Fruit fly (Drosophila melanogaster) whole organism, pupa: ENCODE measurements around the gene DIP-alpha.

Source experiments
- CG10348 ChIP-seq: fragments of 200-800 bp; sonication (Bioruptor generic); IDR thresholded peaks from 2 replicates; pipeline ENCODE4 v1.3.6; 2022; ENCODE audit warnings: missing biosample characterization, missing genetic modification characterization
- CG12605 ChIP-seq: fragments of 200-800 bp; sonication (Bioruptor generic); IDR thresholded peaks from 2 replicates; pipeline ENCODE4 v1.3.6; 2022; ENCODE audit warnings: missing biosample characterization, missing genetic modification characterization
- CG13204 ChIP-seq: fragments of 200-800 bp; sonication (Bioruptor generic); optimal IDR thresholded peaks from 2 replicates; lab custom pipeline; 2018; ENCODE audit warnings: missing biosample characterization, mild to moderate bottlenecking, missing genetic modification characterization, moderate library complexity
- CG14655 ChIP-seq: fragments of 200-800 bp; sonication (Bioruptor generic); optimal IDR thresholded peaks from 3 replicates; lab custom pipeline; 2017; ENCODE audit warnings: mild to moderate bottlenecking, missing biosample characterization, missing genetic modification reagents, missing genetic modification characterization
- CG15710 ChIP-seq: fragments of 200-800 bp; sonication (Bioruptor generic); optimal IDR thresholded peaks from 2 replicates; lab custom pipeline; 2018; ENCODE audit warnings: missing biosample characterization, mild to moderate bottlenecking, missing genetic modification characterization, moderate library complexity
- CG17806 ChIP-seq: fragments of 200-800 bp; sonication (Bioruptor generic); optimal IDR thresholded peaks from 2 replicates; lab custom pipeline; 2018; ENCODE audit warnings: missing biosample characterization, mild to moderate bottlenecking, missing genetic modification characterization, moderate library complexity
- CG32121 ChIP-seq: fragments of 200-800 bp; sonication (Bioruptor generic); IDR thresholded peaks from 2 replicates; pipeline ENCODE4 v1.3.6; 2022; ENCODE audit warnings: missing biosample characterization, missing genetic modification characterization
- CG34367 ChIP-seq: fragments of 200-800 bp; sonication (Bioruptor generic); optimal IDR thresholded peaks from 2 replicates; lab custom pipeline; 2018; ENCODE audit warnings: missing biosample characterization, mild to moderate bottlenecking, missing genetic modification characterization
- CG4496 ChIP-seq: fragments of 200-800 bp; sonication (Bioruptor generic); IDR thresholded peaks from 3 replicates; pipeline ENCODE4 v1.3.6; 2022; ENCODE audit warnings: missing biosample characterization, missing genetic modification characterization
- CG8159 ChIP-seq: fragments of 200-800 bp; sonication (Bioruptor generic); optimal IDR thresholded peaks from 3 replicates; lab custom pipeline; 2018; ENCODE audit warnings: missing biosample characterization, mild to moderate bottlenecking, missing genetic modification characterization, moderate library complexity
- CG8301 ChIP-seq: fragments of 200-800 bp; sonication (Bioruptor generic); optimal IDR thresholded peaks from 2 replicates; lab custom pipeline; 2018; ENCODE audit warnings: missing biosample characterization, mild to moderate bottlenecking, missing genetic modification characterization
- CG9948 ChIP-seq: fragments of 200-800 bp; sonication (Bioruptor generic); optimal IDR thresholded peaks from 2 replicates; lab custom pipeline; 2018; ENCODE audit warnings: missing biosample characterization, mild to moderate bottlenecking, missing genetic modification characterization, moderate library complexity
- D1 ChIP-seq: fragments of 200-800 bp; sonication (Bioruptor generic); optimal IDR thresholded peaks from 2 replicates; lab custom pipeline; 2018; ENCODE audit warnings: missing biosample characterization, mild to moderate bottlenecking, missing genetic modification characterization, moderate library complexity
- EcR ChIP-seq: fragments of 200-800 bp; sonication (Bioruptor generic); optimal IDR thresholded peaks from 3 replicates; lab custom pipeline; 2019; ENCODE audit warnings: missing biosample characterization, missing genetic modification characterization, mild to moderate bottlenecking, moderate library complexity, missing genetic modification reagents
- Ets98B ChIP-seq: fragments of 200-800 bp; sonication (Bioruptor generic); IDR thresholded peaks from 2 replicates; pipeline ENCODE4 v1.3.6; 2022; ENCODE audit warnings: missing biosample characterization, missing genetic modification characterization
- Pif1A ChIP-seq: fragments of 200-800 bp; sonication (Bioruptor generic); optimal IDR thresholded peaks from 3 replicates; lab custom pipeline; 2016; ENCODE audit warnings: missing biosample characterization, missing genetic modification characterization
- Pif1B ChIP-seq: fragments of 200-800 bp; sonication (Bioruptor generic); optimal IDR thresholded peaks from 3 replicates; lab custom pipeline; 2016; ENCODE audit warnings: missing biosample characterization, missing genetic modification characterization
- Snoo ChIP-seq: fragments of 200-800 bp; sonication (Bioruptor generic); optimal IDR thresholded peaks from 3 replicates; lab custom pipeline; 2017; ENCODE audit warnings: missing biosample characterization, mild to moderate bottlenecking, missing genetic modification characterization, inconsistent platforms
- fd96Ca ChIP-seq: fragments of 200-800 bp; sonication (Bioruptor generic); IDR thresholded peaks from 3 replicates; pipeline ENCODE4 v1.3.6; 2022; ENCODE audit warnings: missing biosample characterization, missing genetic modification characterization
- gl ChIP-seq: fragments of 200-800 bp; sonication (Bioruptor generic); optimal IDR thresholded peaks from 2 replicates; lab custom pipeline; 2018; ENCODE audit warnings: missing biosample characterization, mild to moderate bottlenecking, missing genetic modification characterization
- rn ChIP-seq: fragments of 200-800 bp; sonication (Bioruptor generic); IDR thresholded peaks from 2 replicates; pipeline ENCODE4 v1.3.6; 2022; ENCODE audit warnings: missing biosample characterization, missing genetic modification characterization

The DIP-alpha gene

DNA sequence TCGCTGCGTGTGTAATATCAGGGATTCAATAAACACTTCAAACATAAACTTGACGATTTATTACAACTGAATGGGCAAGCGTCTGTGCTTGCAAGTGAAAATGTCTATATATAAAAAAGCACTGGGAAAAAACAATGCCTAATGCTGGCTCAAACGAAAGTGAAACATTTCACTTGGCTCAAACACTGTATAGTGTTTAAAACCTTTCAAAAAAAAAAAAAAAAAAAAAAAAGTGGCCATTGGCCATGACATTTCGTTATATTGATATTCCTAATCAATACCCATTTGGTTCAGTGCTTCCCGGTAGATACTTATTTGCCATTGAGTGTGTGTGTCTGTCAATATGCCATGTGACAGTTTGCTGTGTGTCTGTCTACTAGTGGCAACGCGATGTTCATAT is 32.7 kb downstream of the DIP-alpha start:
- no peak for TF ChIP-seq CG34367 (tag; lab: Kevin White, UChicago)
- no peak for TF ChIP-seq CG8159 (tag; lab: Kevin White, UChicago)
- 0 out of 3 replicates have a peak, but pooled peaks have one; percentile 22 for TF ChIP-seq fd96Ca (GFP tag; lab: Robert Waterston, UW)
- TF ChIP-seq CG4496 (GFP tag; lab: Robert Waterston, UW) = peak; percentile 53; the same call in 2 of the 3 replicates
- TF ChIP-seq Ets98B (GFP tag; lab: Robert Waterston, UW) = peak; percentile 21; the same call in 1 of the 2 replicates
- TF ChIP-seq CG15710 = no peak
- TF ChIP-seq Pif1B (GFP tag; lab: Kevin White, UChicago) = peak; percentile 22
- TF ChIP-seq, all 21 proteins: peak for 4

dm6 chrX:3530696-3531095 is 40.8 kb downstream of the DIP-alpha start:
- no peak for TF ChIP-seq Snoo
- TF ChIP-seq CG4496 (GFP tag; lab: Robert Waterston, UW) = no peak

DNA sequence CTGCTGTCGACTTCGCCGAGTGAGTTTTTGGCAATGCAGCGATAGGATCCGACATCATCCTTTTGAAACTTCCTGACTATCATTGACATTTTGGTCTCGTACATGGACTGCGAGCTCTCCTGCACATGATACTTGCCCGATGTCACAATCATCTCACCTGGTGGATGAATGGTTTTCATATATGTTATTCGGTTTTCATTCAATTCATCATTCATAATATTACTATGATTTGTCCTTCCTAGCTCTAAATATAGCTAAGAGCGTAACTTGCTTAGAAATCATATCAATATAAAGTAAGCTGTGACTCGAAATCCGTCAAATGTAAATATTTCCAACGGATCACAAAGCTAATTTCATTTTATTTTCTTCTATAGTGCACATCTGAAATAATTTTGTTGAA is 57.4 kb downstream of the DIP-alpha start, which contains the start of gene CG13021:
Gene CG13021 (plus strand): TSS at position 301 of the 400 bp plus-strand sequence.
- TF ChIP-seq CG17806 (tag; lab: Kevin White, UChicago) = no peak
- no peak for TF ChIP-seq Snoo
- no peak for TF ChIP-seq CG34367 (tag; lab: Kevin White, UChicago)
- TF ChIP-seq CG4496 (GFP tag; lab: Robert Waterston, UW) = no peak
- TF ChIP-seq rn (GFP tag; lab: Robert Waterston, UW) = no peak
- no peak for TF ChIP-seq CG10348 (GFP tag; lab: Robert Waterston, UW)
- TF ChIP-seq CG12605 (GFP tag; lab: Robert Waterston, UW) = no peak
- TF ChIP-seq gl = no peak
- no peak for TF ChIP-seq Pif1B (GFP tag; lab: Kevin White, UChicago)
- TF ChIP-seq fd96Ca (GFP tag; lab: Robert Waterston, UW) = no peak
- TF ChIP-seq CG13204 (GFP tag; lab: Kevin White, UChicago) = no peak

dm6 chrX:3504751-3505150 is 66.7 kb downstream of the DIP-alpha start, which contains the start of gene Gas8:
TSS of gene Gas8 (minus strand) at chrX:3504851.
- TF ChIP-seq Snoo = no peak
- no peak for TF ChIP-seq Pif1A (GFP tag; lab: Kevin White, UChicago)
- TF ChIP-seq EcR (GFP tag; lab: Kevin White, UChicago) = no peak
- TF ChIP-seq CG12605 (GFP tag; lab: Robert Waterston, UW) = no peak
- TF ChIP-seq CG14655 = no peak
- no peak for TF ChIP-seq D1 (tag; lab: Kevin White, UChicago)
- TF ChIP-seq CG9948 (tag; lab: Kevin White, UChicago) = no peak
- TF ChIP-seq CG32121 (GFP tag; lab: Robert Waterston, UW) = no peak
- no peak for TF ChIP-seq CG4496 (GFP tag; lab: Robert Waterston, UW)
- TF ChIP-seq CG8301 = no peak
- no peak for TF ChIP-seq CG34367 (tag; lab: Kevin White, UChicago)
- TF ChIP-seq CG8159 (tag; lab: Kevin White, UChicago) = no peak
- TF ChIP-seq CG13204 (GFP tag; lab: Kevin White, UChicago) = no peak
- no peak for TF ChIP-seq CG10348 (GFP tag; lab: Robert Waterston, UW)
- no peak for TF ChIP-seq rn (GFP tag; lab: Robert Waterston, UW)
- no peak for TF ChIP-seq Ets98B (GFP tag; lab: Robert Waterston, UW)
- TF ChIP-seq Pif1B (GFP tag; lab: Kevin White, UChicago) = no peak
- TF ChIP-seq gl = no peak
- TF ChIP-seq CG15710 = no peak

DNA sequence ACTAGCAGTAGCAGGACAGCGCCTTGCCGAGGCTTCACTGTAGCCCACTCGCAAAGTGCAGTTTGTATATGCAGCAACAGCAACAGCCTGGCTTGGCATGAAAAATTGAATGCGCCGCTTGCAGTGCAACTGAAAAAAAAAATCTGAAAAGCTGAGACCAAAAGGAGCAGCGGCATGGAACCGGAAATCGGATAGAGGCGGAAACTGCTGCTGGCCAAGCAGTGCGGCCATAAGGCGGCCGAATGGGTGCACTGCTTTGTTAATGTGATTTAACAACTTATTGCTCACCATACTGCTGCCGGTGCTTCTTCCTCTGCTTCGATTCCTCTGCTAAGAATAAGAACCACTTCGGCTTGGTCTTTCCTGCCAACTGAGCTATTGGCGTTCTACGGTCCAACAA is 67.2 kb downstream of the DIP-alpha start:
- no peak for TF ChIP-seq CG15710
- peak; percentile 48; the same call in 2 of the 3 replicates for TF ChIP-seq CG4496 (GFP tag; lab: Robert Waterston, UW)
- TF ChIP-seq CG17806 (tag; lab: Kevin White, UChicago) = no peak
- no peak for TF ChIP-seq CG14655
- TF ChIP-seq EcR (GFP tag; lab: Kevin White, UChicago) = no peak
- TF ChIP-seq CG8301 = no peak
- no peak for TF ChIP-seq Pif1B (GFP tag; lab: Kevin White, UChicago)
- 0 out of 3 replicates have a peak, but pooled peaks have one; percentile 29 for TF ChIP-seq fd96Ca (GFP tag; lab: Robert Waterston, UW)
- TF ChIP-seq CG34367 (tag; lab: Kevin White, UChicago) = no peak
- no peak for TF ChIP-seq CG8159 (tag; lab: Kevin White, UChicago)

- TF ChIP-seq CG34367 (tag; lab: Kevin White, UChicago) (no peak), CG4496 (GFP tag; lab: Robert Waterston, UW) (no peak), CG32121 (GFP tag; lab: Robert Waterston, UW) (no peak), CG14655 (no peak), Ets98B (GFP tag; lab: Robert Waterston, UW) (no peak), CG13204 (GFP tag; lab: Kevin White, UChicago) (no peak), CG10348 (GFP tag; lab: Robert Waterston, UW) (no peak), Snoo (no peak), CG12605 (GFP tag; lab: Robert Waterston, UW) (no peak), Pif1A (GFP tag; lab: Kevin White, UChicago) (no peak), CG15710 (no peak), EcR (GFP tag; lab: Kevin White, UChicago) (no peak), CG8301 (no peak), gl (no peak), D1 (tag; lab: Kevin White, UChicago) (no peak), CG17806 (tag; lab: Kevin White, UChicago) (no peak), CG8159 (tag; lab: Kevin White, UChicago) (no peak), rn (GFP tag; lab: Robert Waterston, UW) (no peak)
These were observed 85.6 kb downstream of the DIP-alpha start for dm6 chrX:3485871-3486270.
